Worm (Caenorhabditis elegans) whole organism, late embryonic: ENCODE results near the gene F47B7.2.

Experiments
- F13H6.1 ChIP-seq: sonication (generic microtip); optimal IDR thresholded peaks from 2 replicates; lab custom pipeline; 2016; ENCODE audit warnings: missing genetic modification characterization, missing compliant biosample characterization
- K02D7.2 ChIP-seq: sonication (generic microtip); optimal IDR thresholded peaks from 2 replicates; lab custom pipeline; 2017; ENCODE audit warnings: mild to moderate bottlenecking, missing genetic modification characterization, missing compliant biosample characterization
- K09A11.1 ChIP-seq: sonication (generic microtip); optimal IDR thresholded peaks from 2 replicates; lab custom pipeline; 2017; ENCODE audit warnings: antibody characterized with exemption, mild to moderate bottlenecking, missing genetic modification characterization, missing compliant biosample characterization; ENCODE audit not compliant: insufficient read depth
- T23F11.4 ChIP-seq: fragments of 200-800 bp; sonication (Bioruptor generic); optimal IDR thresholded peaks from 2 replicates; lab custom pipeline; 2018; ENCODE audit warnings: mild to moderate bottlenecking, missing genetic modification characterization, missing compliant biosample characterization
- Y22D7AL.16 ChIP-seq: sonication (generic microtip); optimal IDR thresholded peaks from 2 replicates; lab custom pipeline; 2016; ENCODE audit warnings: missing genetic modification characterization, missing compliant biosample characterization
- ahr-1 ChIP-seq: sonication (generic microtip); optimal IDR thresholded peaks from 2 replicates; lab custom pipeline; 2016; ENCODE audit warnings: missing genetic modification characterization, missing compliant biosample characterization
- ama-1 ChIP-seq: fragments of 150-350 bp; optimal IDR thresholded peaks from 2 replicates; lab custom pipeline; 2014
- ceh-14 ChIP-seq: sonication (generic microtip); optimal IDR thresholded peaks from 2 replicates; lab custom pipeline; 2016; ENCODE audit warnings: missing genotype, missing genetic modification characterization, missing compliant biosample characterization
- ceh-18 ChIP-seq: sonication (generic microtip); optimal IDR thresholded peaks from 2 replicates; lab custom pipeline; 2016; ENCODE audit warnings: missing genetic modification characterization, missing compliant biosample characterization
- ceh-30 ChIP-seq: fragments of 150-350 bp; optimal IDR thresholded peaks from 2 replicates; lab custom pipeline; 2014; ENCODE audit warnings: missing biosample characterization, missing genetic modification characterization
- ceh-31 ChIP-seq: sonication (generic microtip); optimal IDR thresholded peaks from 2 replicates; lab custom pipeline; 2016; ENCODE audit warnings: missing genetic modification characterization, missing compliant biosample characterization
- ceh-45 ChIP-seq: fragments of 200-800 bp; sonication (Bioruptor generic); IDR thresholded peaks from 2 replicates; pipeline ENCODE4 v1.3.6; 2022; ENCODE audit warnings: missing genetic modification reagents, missing genetic modification characterization, missing compliant biosample characterization
- ceh-48 ChIP-seq: sonication (generic microtip); optimal IDR thresholded peaks from 2 replicates; lab custom pipeline; 2016; ENCODE audit warnings: missing genetic modification characterization, inconsistent platforms, missing compliant biosample characterization
- ceh-6 ChIP-seq: fragments of 200-800 bp; sonication (Bioruptor generic); optimal IDR thresholded peaks from 2 replicates; lab custom pipeline; 2018; ENCODE audit warnings: mild to moderate bottlenecking, missing genetic modification characterization, missing compliant biosample characterization
- dve-1 ChIP-seq: sonication (generic microtip); optimal IDR thresholded peaks from 2 replicates; lab custom pipeline; 2017; ENCODE audit warnings: antibody characterized with exemption, mild to moderate bottlenecking, missing genetic modification characterization, missing compliant biosample characterization
- ets-4 ChIP-seq: sonication (generic microtip); optimal IDR thresholded peaks from 2 replicates; lab custom pipeline; 2016; ENCODE audit warnings: missing genetic modification characterization, missing compliant biosample characterization
- fkh-10 ChIP-seq: fragments of 150-350 bp; optimal IDR thresholded peaks from 2 replicates; lab custom pipeline; 2014; ENCODE audit warnings: missing biosample characterization, missing genetic modification reagents, missing genetic modification characterization
- gmeb-2 ChIP-seq: sonication (generic microtip); optimal IDR thresholded peaks from 2 replicates; lab custom pipeline; 2016; ENCODE audit warnings: missing genetic modification characterization, inconsistent platforms, missing compliant biosample characterization
- hlh-13 ChIP-seq: fragments of 200-800 bp; sonication (Bioruptor generic); optimal IDR thresholded peaks from 2 replicates; lab custom pipeline; 2018; ENCODE audit warnings: mild to moderate bottlenecking, missing genetic modification characterization, missing compliant biosample characterization
- hlh-15 ChIP-seq: sonication (generic microtip); optimal IDR thresholded peaks from 2 replicates; lab custom pipeline; 2016; ENCODE audit warnings: missing genetic modification characterization, missing compliant biosample characterization
- hlh-6 ChIP-seq: sonication (generic microtip); optimal IDR thresholded peaks from 2 replicates; lab custom pipeline; 2016; ENCODE audit warnings: missing genotype, missing genetic modification characterization, missing compliant biosample characterization
- madf-2 ChIP-seq: sonication (generic microtip); optimal IDR thresholded peaks from 2 replicates; lab custom pipeline; 2017; ENCODE audit warnings: missing genetic modification characterization, missing compliant biosample characterization
- nhr-11 ChIP-seq: fragments of 150-350 bp; optimal IDR thresholded peaks from 2 replicates; lab custom pipeline; 2014; ENCODE audit warnings: missing biosample characterization, missing genetic modification characterization
- nhr-232 ChIP-seq: sonication (generic microtip); optimal IDR thresholded peaks from 2 replicates; lab custom pipeline; 2016; ENCODE audit warnings: missing genetic modification characterization, missing compliant biosample characterization
- npax-4 ChIP-seq: sonication (generic microtip); optimal IDR thresholded peaks from 2 replicates; lab custom pipeline; 2016; ENCODE audit warnings: missing genetic modification characterization, missing compliant biosample characterization
- pat-9 ChIP-seq: fragments of 200-800 bp; sonication (Bioruptor generic); optimal IDR thresholded peaks from 2 replicates; lab custom pipeline; 2018; ENCODE audit warnings: mild to moderate bottlenecking, missing genetic modification characterization, moderate library complexity, missing compliant biosample characterization
- pax-1 ChIP-seq: fragments of 150-350 bp; optimal IDR thresholded peaks from 2 replicates; lab custom pipeline; 2014; ENCODE audit warnings: missing biosample characterization, missing genetic modification characterization
- pha-2 ChIP-seq: sonication (generic microtip); optimal IDR thresholded peaks from 2 replicates; lab custom pipeline; 2017; ENCODE audit warnings: mild to moderate bottlenecking, missing genetic modification characterization, missing compliant biosample characterization
- rnt-1 ChIP-seq: sonication (generic microtip); optimal IDR thresholded peaks from 2 replicates; lab custom pipeline; 2016; ENCODE audit warnings: missing genetic modification characterization, missing compliant biosample characterization
- tbx-7 ChIP-seq: sonication (generic microtip); optimal IDR thresholded peaks from 2 replicates; lab custom pipeline; 2016; ENCODE audit warnings: missing genotype, missing genetic modification characterization, missing compliant biosample characterization
- ttx-3 ChIP-seq: sonication (generic microtip); optimal IDR thresholded peaks from 2 replicates; lab custom pipeline; 2016; ENCODE audit warnings: missing genetic modification reagents, missing genetic modification characterization, missing compliant biosample characterization
- unc-3 ChIP-seq, 2 experiments: fragments of 200-800 bp in 1 of 2; sonication (Bioruptor generic) in 1 of 2; sonication (generic microtip) in 1 of 2; conservative IDR thresholded peaks in 1 of 2; optimal IDR thresholded peaks in 1 of 2; 2 replicates each; pipeline versions ENCODE4 v1.3.6 to Lab custom; 2016 to 2022; ENCODE audit warnings: missing compliant biosample characterization in 2 of 2, missing genetic modification characterization in 2 of 2, missing genetic modification reagents in 1 of 2
- unc-42 ChIP-seq: sonication (generic microtip); optimal IDR thresholded peaks from 2 replicates; lab custom pipeline; 2016; ENCODE audit warnings: missing genotype, missing genetic modification characterization, missing compliant biosample characterization
- unc-55 ChIP-seq: sonication (generic microtip); optimal IDR thresholded peaks from 2 replicates; lab custom pipeline; 2017; ENCODE audit warnings: missing biosample characterization, missing genetic modification reagents, missing genetic modification characterization
- unc-86 ChIP-seq: sonication (generic microtip); optimal IDR thresholded peaks from 2 replicates; lab custom pipeline; 2016; ENCODE audit warnings: missing genetic modification characterization, missing compliant biosample characterization
- zip-5 ChIP-seq: sonication (generic microtip); optimal IDR thresholded peaks from 2 replicates; lab custom pipeline; 2016; ENCODE audit warnings: missing genetic modification characterization, missing compliant biosample characterization

The F47B7.2 gene

ce11 chrX:3733732-3734131, 38.8 kb upstream of the F47B7.2 start, which contains the start of gene tag-18:
TSS of gene tag-18 (minus strand) at chrX:3734036.
- TF ChIP-seq ceh-48 (tag; lab: Kevin White, UChicago) (no peak), madf-2 (tag; lab: Kevin White, UChicago) (no peak), ceh-18 (no peak), T23F11.4 (no peak), nhr-232 (no peak), rnt-1 (tag; lab: Kevin White, UChicago) (no peak), pat-9 (tag; lab: Kevin White, UChicago) (no peak), unc-86 (tag; lab: Kevin White, UChicago) (no peak), gmeb-2 (no peak), hlh-15 (no peak), hlh-6 (tag; lab: Kevin White, UChicago) (no peak), ttx-3 (tag; lab: Kevin White, UChicago) (no peak), zip-5 (tag; lab: Kevin White, UChicago) (no peak), K09A11.1 (no peak), ceh-45 (GFP tag; lab: Robert Waterston, UW) (no peak), ceh-14 (tag; lab: Kevin White, UChicago) (no peak), ceh-31 (tag; lab: Kevin White, UChicago) (no peak), unc-42 (tag; lab: Kevin White, UChicago) (no peak), fkh-10 (GFP tag; lab: Kevin White, UChicago) (no peak)

ce11 chrX:3738617-3739016, 33.9 kb upstream of the F47B7.2 start:
- TF ChIP-seq unc-55: peak; percentile 47
- TF ChIP-seq ets-4: no peak
- TF ChIP-seq unc-86 (tag; lab: Kevin White, UChicago): no peak
- TF ChIP-seq ceh-30: no peak
- TF ChIP-seq F13H6.1 (tag; lab: Kevin White, UChicago): no peak
- no peak for TF ChIP-seq fkh-10 (GFP tag; lab: Kevin White, UChicago)
- TF ChIP-seq ahr-1 (tag; lab: Kevin White, UChicago): no peak
- no peak for TF ChIP-seq ttx-3 (tag; lab: Kevin White, UChicago)
- TF ChIP-seq, all 69 proteins: peak for 1

ce11 chrX:3742223-3742622, 30.3 kb upstream of the F47B7.2 start, which contains the start of gene fkh-2:
TSS of gene fkh-2 (minus strand) at chrX:3742323.
- TF ChIP-seq T23F11.4 (no peak), dve-1 (tag; lab: Kevin White, UChicago) (no peak), unc-55 (no peak), tbx-7 (tag; lab: Kevin White, UChicago) (no peak), ceh-48 (tag; lab: Kevin White, UChicago) (no peak), npax-4 (no peak)

ce11 chrX:3743190-3743589, 29.4 kb upstream of the F47B7.2 start:
- TF ChIP-seq Y22D7AL.16 (tag; lab: Kevin White, UChicago): no peak
- TF ChIP-seq hlh-13 (GFP tag; lab: Kevin White, UChicago): no peak
- no peak for TF ChIP-seq K02D7.2 (tag; lab: Kevin White, UChicago)
- no peak for TF ChIP-seq hlh-15
- TF ChIP-seq ceh-6 (GFP tag; lab: Kevin White, UChicago): no peak
- TF ChIP-seq unc-3 (GFP tag; conservative IDR thresholded peaks at IDR 0.05; lab: Robert Waterston, UW): no peak
- TF ChIP-seq unc-3 (tag; optimal IDR thresholded peaks at IDR 0.05; lab: Kevin White, UChicago): no peak

ce11 chrX:3751370-3751769, 21.2 kb upstream of the F47B7.2 start:
- TF ChIP-seq unc-3 (GFP tag; conservative IDR thresholded peaks at IDR 0.05; lab: Robert Waterston, UW) (no peak), unc-3 (tag; optimal IDR thresholded peaks at IDR 0.05; lab: Kevin White, UChicago) (no peak), K02D7.2 (tag; lab: Kevin White, UChicago) (no peak), unc-42 (tag; lab: Kevin White, UChicago) (no peak), rnt-1 (tag; lab: Kevin White, UChicago) (no peak), ama-1 (lab: Kevin White, UChicago) (no peak), nhr-11 (tag; lab: Kevin White, UChicago) (no peak), pax-1 (tag; lab: Kevin White, UChicago) (no peak), pha-2 (tag; lab: Kevin White, UChicago) (no peak), fkh-10 (GFP tag; lab: Kevin White, UChicago) (no peak)
